Fruit fly (Drosophila melanogaster) whole organism, prepupa: ENCODE results near the gene unc.
A peak's percentile ranks its signal among the peaks of the same experiment; 100 is the strongest.

Experiments used
- Blimp-1 ChIP-seq: fragments of 200-800 bp; sonication (Bioruptor generic); optimal IDR thresholded peaks from 3 replicates; lab custom pipeline; 2017; ENCODE audit warnings: missing biosample characterization, missing genetic modification characterization, mild to moderate bottlenecking, moderate library complexity, missing genetic modification reagents
- CG10669 ChIP-seq: fragments of 200-800 bp; sonication (Bioruptor generic); optimal IDR thresholded peaks from 3 replicates; lab custom pipeline; 2018; ENCODE audit warnings: missing biosample characterization, mild to moderate bottlenecking, missing genetic modification characterization, moderate library complexity
- CG11294 ChIP-seq: fragments of 200-800 bp; sonication (Bioruptor generic); IDR thresholded peaks from 2 replicates; pipeline ENCODE4 v1.3.6; 2022; ENCODE audit warnings: missing biosample characterization, missing genetic modification characterization
- CG11762 ChIP-seq: fragments of 200-800 bp; sonication (Bioruptor generic); optimal IDR thresholded peaks from 3 replicates; lab custom pipeline; 2016; ENCODE audit warnings: missing biosample characterization, missing genetic modification characterization; ENCODE audit not compliant: insufficient read depth
- CG11902 ChIP-seq: fragments of 200-800 bp; sonication (Bioruptor generic); optimal IDR thresholded peaks from 3 replicates; lab custom pipeline; 2016; ENCODE audit warnings: missing biosample characterization, missing genetic modification characterization
- CG15336 ChIP-seq: fragments of 200-800 bp; sonication (Bioruptor generic); IDR thresholded peaks from 2 replicates; pipeline ENCODE4 v1.3.6; 2022; ENCODE audit warnings: missing biosample characterization, missing genetic modification characterization
- CG1621 ChIP-seq: fragments of 200-800 bp; sonication (Bioruptor generic); optimal IDR thresholded peaks from 3 replicates; lab custom pipeline; 2018; ENCODE audit warnings: missing biosample characterization, mild to moderate bottlenecking, missing genetic modification characterization
- CG3032 ChIP-seq: fragments of 200-800 bp; optimal IDR thresholded peaks from 2 replicates; lab custom pipeline; 2019; ENCODE audit warnings: missing biosample characterization, mild to moderate bottlenecking, missing genetic modification characterization, moderate library complexity
- CG31627 ChIP-seq: fragments of 200-800 bp; sonication (Bioruptor generic); optimal IDR thresholded peaks from 3 replicates; lab custom pipeline; 2016; ENCODE audit warnings: missing biosample characterization, missing genetic modification characterization
- CG32006 ChIP-seq: fragments of 200-800 bp; sonication (Bioruptor generic); optimal IDR thresholded peaks from 3 replicates; lab custom pipeline; 2017; ENCODE audit warnings: missing biosample characterization, mild to moderate bottlenecking, missing genetic modification characterization
- CG34406 ChIP-seq: fragments of 200-800 bp; sonication (Bioruptor generic); optimal IDR thresholded peaks from 3 replicates; lab custom pipeline; 2016; ENCODE audit warnings: missing biosample characterization, missing genetic modification characterization
- CG4318 ChIP-seq: fragments of 200-800 bp; sonication (Bioruptor generic); optimal IDR thresholded peaks from 3 replicates; lab custom pipeline; 2017; ENCODE audit warnings: missing biosample characterization, mild to moderate bottlenecking, missing genetic modification characterization
- CG6163 ChIP-seq: fragments of 200-800 bp; sonication (Bioruptor generic); IDR thresholded peaks from 3 replicates; pipeline ENCODE4 v1.3.6; 2022; ENCODE audit warnings: missing biosample characterization, missing genetic modification characterization
- CG6276 ChIP-seq: fragments of 200-800 bp; sonication (Bioruptor generic); optimal IDR thresholded peaks from 2 replicates; lab custom pipeline; 2017; ENCODE audit warnings: missing biosample characterization, mild to moderate bottlenecking, missing genetic modification characterization
- CG6792 ChIP-seq: fragments of 200-800 bp; sonication (Bioruptor generic); optimal IDR thresholded peaks from 3 replicates; lab custom pipeline; 2016; ENCODE audit warnings: missing biosample characterization, missing genetic modification characterization
- CG6808 ChIP-seq: fragments of 200-800 bp; sonication (Bioruptor generic); optimal IDR thresholded peaks from 3 replicates; lab custom pipeline; 2017; ENCODE audit warnings: missing biosample characterization, missing genetic modification characterization, mild to moderate bottlenecking, moderate library complexity, missing genetic modification reagents
- CG6854 ChIP-seq: fragments of 200-800 bp; sonication (Bioruptor generic); optimal IDR thresholded peaks from 2 replicates; lab custom pipeline; 2017; ENCODE audit warnings: missing biosample characterization, mild to moderate bottlenecking, missing genetic modification characterization
- CG8119 ChIP-seq: fragments of 200-800 bp; sonication (Bioruptor generic); IDR thresholded peaks from 3 replicates; pipeline ENCODE4 v1.3.6; 2022; ENCODE audit warnings: missing biosample characterization, missing genetic modification characterization
- CG8319 ChIP-seq: fragments of 200-800 bp; sonication (Bioruptor generic); optimal IDR thresholded peaks from 3 replicates; lab custom pipeline; 2016; ENCODE audit warnings: missing biosample characterization, missing genetic modification characterization
- CG8632 ChIP-seq: fragments of 200-800 bp; sonication (Bioruptor generic); optimal IDR thresholded peaks from 3 replicates; lab custom pipeline; 2016; ENCODE audit warnings: missing biosample characterization, missing genetic modification characterization
- CG9139 ChIP-seq: fragments of 200-800 bp; sonication (Bioruptor generic); optimal IDR thresholded peaks from 3 replicates; lab custom pipeline; 2017; ENCODE audit warnings: missing biosample characterization, mild to moderate bottlenecking, missing genetic modification characterization
- Eip75B ChIP-seq: fragments of 200-800 bp; sonication (Bioruptor generic); optimal IDR thresholded peaks from 3 replicates; lab custom pipeline; 2016; ENCODE audit warnings: missing biosample characterization, missing genetic modification characterization
- Eip78C ChIP-seq: fragments of 200-800 bp; sonication (Bioruptor generic); peaks from one replicate; lab custom pipeline; 2016; ENCODE audit warnings: missing biosample characterization, missing genetic modification characterization
- Eip93F ChIP-seq: fragments of 200-800 bp; sonication (Bioruptor generic); optimal IDR thresholded peaks from 2 replicates; lab custom pipeline; 2016; ENCODE audit warnings: missing biosample characterization, mild to moderate bottlenecking, missing genetic modification characterization
- Ets21C ChIP-seq: fragments of 200-800 bp; sonication (Bioruptor generic); optimal IDR thresholded peaks from 3 replicates; lab custom pipeline; 2016; ENCODE audit warnings: missing biosample characterization, missing genetic modification characterization
- Gug ChIP-seq: fragments of 200-800 bp; sonication (Bioruptor generic); IDR thresholded peaks from 2 replicates; pipeline ENCODE4 v1.3.6; 2022; ENCODE audit warnings: missing biosample characterization, missing genetic modification characterization
- Hr38 ChIP-seq: sonication (Bioruptor generic); optimal IDR thresholded peaks from 2 replicates; lab custom pipeline; 2016; ENCODE audit warnings: missing biosample characterization, missing genetic modification characterization
- Hr39 ChIP-seq: fragments of 200-800 bp; sonication (Bioruptor generic); optimal IDR thresholded peaks from 2 replicates; lab custom pipeline; 2016; ENCODE audit warnings: missing biosample characterization, missing genetic modification characterization
- Hr4 ChIP-seq: fragments of 200-800 bp; sonication (Bioruptor generic); optimal IDR thresholded peaks from 3 replicates; lab custom pipeline; 2016; ENCODE audit warnings: missing biosample characterization, missing genetic modification characterization
- Met ChIP-seq: fragments of 200-800 bp; sonication (Bioruptor generic); optimal IDR thresholded peaks from 3 replicates; lab custom pipeline; 2016; ENCODE audit warnings: missing biosample characterization, missing genetic modification characterization
- Smox ChIP-seq: fragments of 200-800 bp; sonication (Bioruptor generic); optimal IDR thresholded peaks from 3 replicates; lab custom pipeline; 2016; ENCODE audit warnings: missing biosample characterization, missing genetic modification characterization
- Sox15 ChIP-seq: fragments of 200-800 bp; sonication (Bioruptor generic); optimal IDR thresholded peaks from 3 replicates; lab custom pipeline; 2016; ENCODE audit warnings: missing biosample characterization, missing genetic modification characterization
- achi ChIP-seq: fragments of 200-800 bp; sonication (Bioruptor generic); optimal IDR thresholded peaks from 3 replicates; lab custom pipeline; 2016; ENCODE audit warnings: missing biosample characterization, missing genetic modification characterization
- acj6 ChIP-seq: fragments of 200-800 bp; sonication (Bioruptor generic); optimal IDR thresholded peaks from 3 replicates; lab custom pipeline; 2016; ENCODE audit warnings: missing biosample characterization, missing genetic modification characterization
- cyc ChIP-seq: fragments of 200-800 bp; sonication (Bioruptor generic); optimal IDR thresholded peaks from 3 replicates; lab custom pipeline; 2016; ENCODE audit warnings: missing biosample characterization, missing genetic modification characterization
- dac ChIP-seq: fragments of 200-800 bp; sonication (Bioruptor generic); optimal IDR thresholded peaks from 2 replicates; lab custom pipeline; 2017; ENCODE audit warnings: missing biosample characterization, mild to moderate bottlenecking, missing genetic modification characterization
- dsx ChIP-seq: fragments of 200-800 bp; optimal IDR thresholded peaks from 3 replicates; lab custom pipeline; 2019; ENCODE audit warnings: missing biosample characterization, mild to moderate bottlenecking, missing genetic modification characterization, moderate library complexity; ENCODE audit not compliant: poor library complexity, severe bottlenecking
- eg ChIP-seq: fragments of 200-800 bp; sonication (Bioruptor generic); IDR thresholded peaks from 3 replicates; pipeline ENCODE4 v1.3.6; 2022; ENCODE audit warnings: missing biosample characterization, missing genetic modification characterization
- fd59A ChIP-seq: fragments of 200-800 bp; sonication (Bioruptor generic); optimal IDR thresholded peaks from 2 replicates; lab custom pipeline; 2017; ENCODE audit warnings: missing biosample characterization, mild to moderate bottlenecking, missing genetic modification characterization, missing genetic modification reagents
- fd85E ChIP-seq: fragments of 200-800 bp; sonication (Bioruptor generic); optimal IDR thresholded peaks from 3 replicates; lab custom pipeline; 2016; ENCODE audit warnings: missing biosample characterization, missing genetic modification characterization
- fkh ChIP-seq: fragments of 200-800 bp; sonication (Bioruptor generic); optimal IDR thresholded peaks from 3 replicates; lab custom pipeline; 2017; ENCODE audit warnings: missing biosample characterization, mild to moderate bottlenecking, missing genetic modification characterization, moderate library complexity
- lz ChIP-seq: fragments of 200-800 bp; sonication (Bioruptor generic); optimal IDR thresholded peaks from 3 replicates; lab custom pipeline; 2016; ENCODE audit warnings: missing biosample characterization, missing genetic modification characterization
- net ChIP-seq: fragments of 200-800 bp; sonication (Bioruptor generic); optimal IDR thresholded peaks from 3 replicates; lab custom pipeline; 2016; ENCODE audit warnings: missing biosample characterization, missing genetic modification characterization
- pdm3 ChIP-seq: fragments of 200-800 bp; sonication (Bioruptor generic); optimal IDR thresholded peaks from 3 replicates; lab custom pipeline; 2016; ENCODE audit warnings: missing biosample characterization, missing genetic modification characterization
- spab ChIP-seq: fragments of 200-800 bp; sonication (Bioruptor generic); optimal IDR thresholded peaks from 2 replicates; lab custom pipeline; 2017; ENCODE audit warnings: missing biosample characterization, mild to moderate bottlenecking, missing genetic modification characterization, missing genetic modification reagents
- svp ChIP-seq: fragments of 200-800 bp; sonication (Bioruptor generic); peaks from one replicate; lab custom pipeline; 2016; ENCODE audit warnings: missing biosample characterization, missing genetic modification characterization
- vri ChIP-seq: fragments of 200-800 bp; sonication (Bioruptor generic); optimal IDR thresholded peaks from 3 replicates; lab custom pipeline; 2016; ENCODE audit warnings: missing biosample characterization, mild to moderate bottlenecking, missing genetic modification characterization

The unc gene

DNA sequence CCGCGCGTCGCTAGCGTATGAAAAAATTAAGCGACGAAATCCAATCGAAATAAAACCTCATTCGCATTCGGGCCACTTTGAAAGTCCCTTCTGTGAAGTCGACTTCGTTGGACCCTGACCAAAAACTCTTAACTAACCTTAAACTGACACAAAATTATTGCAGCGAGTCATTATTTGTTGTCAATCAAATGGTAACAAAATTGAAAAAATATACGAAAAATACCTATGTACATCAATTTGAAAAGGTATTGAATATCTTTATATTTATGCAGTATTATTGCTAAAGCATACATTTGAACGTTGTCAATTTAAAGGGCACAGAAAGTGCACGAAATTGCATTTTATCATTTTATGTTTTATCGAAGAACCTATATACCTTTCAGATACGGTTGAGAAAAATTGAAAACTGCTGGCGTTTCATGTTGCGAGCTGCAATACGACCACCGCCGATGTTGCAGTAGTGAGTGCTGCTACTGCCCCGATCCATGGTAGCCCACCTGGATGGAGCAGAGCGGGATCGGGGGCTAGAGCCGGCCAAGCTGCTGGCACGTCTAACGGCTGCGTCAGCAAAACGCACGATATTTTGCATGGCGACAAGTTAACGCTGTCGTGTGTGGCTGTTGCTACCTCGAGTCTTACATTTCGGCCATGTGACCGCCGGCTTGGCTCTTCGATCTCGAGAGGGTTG is 42.9 kb downstream of the unc start (continued):
- TF ChIP-seq eg (GFP tag; lab: Robert Waterston, UW) (peak; percentile 46; the same call in 1 of the 3 replicates), CG15336 (GFP tag; lab: Robert Waterston, UW) (peak; percentile 40; the same call in 1 of the 2 replicates), fd59A (GFP tag; lab: Kevin White, UChicago) (peak; percentile 37), CG3032 (tag; lab: Kevin White, UChicago) (peak; percentile 42), CG4318 (GFP tag; lab: Kevin White, UChicago) (peak; percentile 75), net (peak; percentile 29), Hr4 (GFP tag; lab: Kevin White, UChicago) (peak; percentile 79), CG11902 (GFP tag; lab: Kevin White, UChicago) (no peak), CG32006 (GFP tag; lab: Kevin White, UChicago) (peak; percentile 89)
- TF ChIP-seq, all 60 proteins: peak for 45

DNA sequence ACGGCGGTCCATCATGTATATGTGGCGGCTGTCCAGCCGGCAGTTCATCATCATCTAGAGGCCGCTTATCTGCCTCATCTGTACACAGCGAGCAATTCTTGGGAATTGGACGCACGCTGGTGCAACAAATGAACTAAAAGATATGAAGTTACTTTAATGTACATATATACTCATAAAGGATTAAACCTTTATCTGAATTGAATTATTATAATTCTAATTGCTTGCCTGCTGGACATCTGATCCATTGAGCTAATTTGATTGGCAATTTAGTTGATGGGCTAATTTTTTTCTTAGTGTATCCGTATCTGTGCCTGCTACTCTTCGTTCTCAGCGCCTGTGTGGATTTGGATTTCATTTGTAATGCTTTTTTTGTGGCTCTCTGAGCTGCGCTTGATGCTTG is 43.8 kb downstream of the unc start:
- TF ChIP-seq CG8319 (GFP tag; lab: Kevin White, UChicago) (peak; percentile 69), CG1621 (tag; lab: Kevin White, UChicago) (peak; percentile 83), fkh (no peak), CG11762 (GFP tag; lab: Kevin White, UChicago) (peak; percentile 82), dsx (peak; percentile 90), CG11294 (GFP tag; lab: Robert Waterston, UW) (peak; percentile 82), vri (GFP tag; lab: Kevin White, UChicago) (peak; percentile 75), dac (GFP tag; lab: Kevin White, UChicago) (peak; percentile 82), eg (GFP tag; lab: Robert Waterston, UW) (peak; percentile 90), CG6792 (GFP tag; lab: Kevin White, UChicago) (peak; percentile 86), CG8119 (GFP tag; lab: Robert Waterston, UW) (peak; percentile 92), fd85E (GFP tag; lab: Kevin White, UChicago) (peak; percentile 26), Ets21C (GFP tag; lab: Kevin White, UChicago) (peak; percentile 68), CG8632 (GFP tag; lab: Kevin White, UChicago) (peak; percentile 80), CG10669 (GFP tag; lab: Kevin White, UChicago) (peak; percentile 86), CG4318 (GFP tag; lab: Kevin White, UChicago) (peak; percentile 77), spab (GFP tag; lab: Kevin White, UChicago) (peak; percentile 84), Sox15 (GFP tag; lab: Kevin White, UChicago) (peak; percentile 62), Eip93F (GFP tag; lab: Kevin White, UChicago) (peak; percentile 17), Blimp-1 (peak; percentile 53), achi (peak; percentile 86), Eip78C (GFP tag; lab: Kevin White, UChicago) (peak; percentile 97), lz (GFP tag; lab: Kevin White, UChicago) (peak; percentile 87), CG3032 (tag; lab: Kevin White, UChicago) (peak; percentile 87), CG6276 (GFP tag; lab: Kevin White, UChicago) (peak; percentile 91), Smox (GFP tag; lab: Kevin White, UChicago) (peak; percentile 84), Hr38 (GFP tag; lab: Kevin White, UChicago) (no peak), Hr39 (GFP tag; lab: Kevin White, UChicago) (peak; percentile 80), cyc (peak; percentile 82), CG34406 (GFP tag; lab: Kevin White, UChicago) (peak; percentile 82), CG6808 (GFP tag; lab: Kevin White, UChicago) (peak; percentile 90), Gug (peak; percentile 86), pdm3 (GFP tag; lab: Kevin White, UChicago) (peak; percentile 90), CG6854 (GFP tag; lab: Kevin White, UChicago) (peak; percentile 64), acj6 (peak; percentile 87), CG15336 (GFP tag; lab: Robert Waterston, UW) (peak; percentile 92), Met (GFP tag; lab: Kevin White, UChicago) (peak; percentile 85), CG31627 (GFP tag; lab: Kevin White, UChicago) (peak; percentile 80), CG9139 (GFP tag; lab: Kevin White, UChicago) (peak; percentile 76), CG6163 (GFP tag; lab: Robert Waterston, UW) (peak; percentile 89), net (peak; percentile 89), svp (GFP tag; lab: Kevin White, UChicago) (peak; percentile 96), Eip75B (peak; percentile 89), CG32006 (GFP tag; lab: Kevin White, UChicago) (peak; percentile 94), CG11902 (GFP tag; lab: Kevin White, UChicago) (peak; percentile 62)
